Fruit fly (Drosophila melanogaster): Measurements from ENCODE around the gene ush.

The ush gene

dm6 chr2L:522752-523151 is 46.7 kb downstream of the ush start (continued):
- TF ChIP-seq usp (GFP tag; optimal IDR thresholded peaks at IDR 0.05) (no peak), jing (GFP tag; optimal IDR thresholded peaks at IDR 0.05) (peak; percentile 29), CG17612 (GFP tag; IDR thresholded peaks at IDR 0.05) (no peak), Hey (tag; optimal IDR thresholded peaks at IDR 0.05) (no peak), CG33213 (GFP tag; optimal IDR thresholded peaks at IDR 0.05) (no peak), rib (GFP tag; IDR thresholded peaks at IDR 0.05) (no peak), Nf-YB (GFP tag; optimal IDR thresholded peaks at IDR 0.05) (no peak), ATbp (GFP tag; optimal IDR thresholded peaks at IDR 0.05) (peak; percentile 25), bcd (GFP tag; optimal IDR thresholded peaks at IDR 0.05) (peak; percentile 43), cad (GFP tag; optimal IDR thresholded peaks at IDR 0.05) (no peak), Ptx1 (GFP tag; IDR thresholded peaks at IDR 0.05) (peak; percentile 49), CG6654 (GFP tag; optimal IDR thresholded peaks at IDR 0.05) (peak; percentile 19), ro (GFP tag; IDR thresholded peaks at IDR 0.05) (no peak), kni (GFP tag; optimal IDR thresholded peaks at IDR 0.05) (no peak), ara (GFP tag; IDR thresholded peaks at IDR 0.05) (peak; percentile 65; the same call in 1 of the 2 replicates), sr (GFP tag; IDR thresholded peaks at IDR 0.05) (0 out of 3 replicates have a peak, but pooled peaks have one; percentile 8), Sry-δ (GFP tag; optimal IDR thresholded peaks at IDR 0.05) (no peak), CG12236 (GFP tag; optimal IDR thresholded peaks at IDR 0.05) (no peak), Sox102F (GFP tag; optimal IDR thresholded peaks at IDR 0.05) (peak; percentile 70), CG9876 (GFP tag; optimal IDR thresholded peaks at IDR 0.05) (no peak), CG4820 (GFP tag; optimal IDR thresholded peaks at IDR 0.05) (peak; percentile 60), CG7372 (GFP tag; IDR thresholded peaks at IDR 0.05) (no peak), fd102C (GFP tag; optimal IDR thresholded peaks at IDR 0.05) (peak; percentile 34), CG11247 (GFP tag; IDR thresholded peaks at IDR 0.05) (peak; percentile 50; the same call in 1 of the 2 replicates), CG3407 (GFP tag; optimal IDR thresholded peaks at IDR 0.05) (peak; percentile 35), Eip74EF (GFP tag; optimal IDR thresholded peaks at IDR 0.05) (no peak), Antp (GFP tag; optimal IDR thresholded peaks at IDR 0.05) (peak; percentile 20), Lim3 (GFP tag; IDR thresholded peaks at IDR 0.05) (no peak), CG32767 (GFP tag; IDR thresholded peaks at IDR 0.05) (peak; percentile 28; the same call in 1 of the 2 replicates), Oaz (GFP tag; IDR thresholded peaks at IDR 0.05) (0 out of 2 replicates have a peak, but pooled peaks have one; percentile 15), mld (GFP tag; IDR thresholded peaks at IDR 0.05; ENCODE audit: partially characterized antibody) (no peak), Sry-β (GFP tag; optimal IDR thresholded peaks at IDR 0.05) (no peak), E2f2 (GFP tag; IDR thresholded peaks at IDR 0.05) (peak; percentile 10; the same call in 1 of the 2 replicates), ems (GFP tag; optimal IDR thresholded peaks at IDR 0.05) (peak; percentile 39), crol (GFP tag; IDR thresholded peaks at IDR 0.05) (no peak), HLH4C (GFP tag; IDR thresholded peaks at IDR 0.05; ENCODE audit: partially characterized antibody) (no peak), CHES-1-like (GFP tag; optimal IDR thresholded peaks at IDR 0.05) (no peak), Scr (GFP tag; IDR thresholded peaks at IDR 0.05; ENCODE audit: partially characterized antibody) (no peak), ash1 (GFP tag; optimal IDR thresholded peaks at IDR 0.05) (no peak), cwo (GFP tag; optimal IDR thresholded peaks at IDR 0.05) (no peak), B-H2 (GFP tag; optimal IDR thresholded peaks at IDR 0.05) (no peak), run (tag; optimal IDR thresholded peaks at IDR 0.05) (no peak), CG8388 (GFP tag; optimal IDR thresholded peaks at IDR 0.05) (peak; percentile 63), YL-1 (GFP tag; optimal IDR thresholded peaks at IDR 0.05) (no peak), H15 (GFP tag; IDR thresholded peaks at IDR 0.05) (peak; percentile 51; the same call in 2 of the 3 replicates), CG4282 (GFP tag; optimal IDR thresholded peaks at IDR 0.05) (no peak), CG11696 (GFP tag; IDR thresholded peaks at IDR 0.05) (0 out of 2 replicates have a peak, but pooled peaks have one; percentile 10), HLH54F (GFP tag; optimal IDR thresholded peaks at IDR 0.05) (peak; percentile 25), cg (GFP tag; optimal IDR thresholded peaks at IDR 0.05) (no peak), CG12299 (tag; optimal IDR thresholded peaks at IDR 0.05) (no peak), otp (GFP tag; IDR thresholded peaks at IDR 0.05) (peak; percentile 78)

All from whole organism, embryonic.